1 fruit fly cellular context compared by ENCODE assay signal in the genomic region with DNA sequence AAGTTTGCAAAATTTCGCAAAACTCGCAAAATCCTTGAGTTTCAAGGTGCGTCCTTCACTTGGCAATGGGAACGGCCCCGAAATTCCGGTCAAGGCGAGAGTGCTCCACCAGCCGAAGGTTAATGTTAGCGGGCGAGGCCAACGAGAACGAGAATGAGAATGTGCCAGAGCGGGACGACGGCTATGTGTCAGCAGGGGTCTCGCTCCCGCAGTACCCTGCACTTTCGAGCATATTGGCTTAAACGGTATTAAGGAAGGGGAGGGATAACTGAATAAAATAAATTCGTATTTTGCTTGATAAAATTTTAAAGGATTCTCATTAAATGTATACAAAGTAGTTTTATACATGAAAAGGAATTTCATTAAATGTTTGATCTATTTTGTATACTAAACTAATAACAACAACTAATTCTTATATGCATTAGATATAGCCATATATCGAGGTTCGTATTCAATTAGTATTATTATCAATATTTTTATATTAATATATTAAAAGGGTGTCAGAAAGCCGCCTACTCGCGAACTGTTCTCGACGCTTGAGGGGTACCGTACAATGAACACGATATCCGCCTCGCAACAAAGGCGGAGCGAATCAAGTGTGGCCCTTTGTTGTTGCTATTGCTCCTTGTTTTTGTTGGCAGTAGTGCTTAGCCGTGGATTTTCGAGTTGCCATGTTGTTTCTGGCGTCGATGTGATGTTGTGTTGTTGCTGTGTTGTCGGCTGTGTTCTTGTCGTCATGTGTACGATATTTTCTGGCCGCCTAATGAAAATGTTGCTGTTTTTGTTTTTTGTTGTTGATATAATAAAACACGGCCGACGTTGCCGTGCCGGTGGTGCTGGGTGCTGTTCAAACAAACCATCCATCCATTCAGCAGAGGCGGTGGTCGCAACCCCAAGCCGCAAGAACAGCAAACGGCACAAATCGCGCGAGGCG.
A peak's percentile ranks its signal among the peaks of the same experiment; 100 is the strongest.
TF ChIP-seq lines count a peak whose summit lies in the region.

No protein-coding gene starts in this region.

TF ChIP-seq in whole organism, embryonic, 481 proteins besides CTCF, POLR2A, EP300 and RAD21 (continued from another document and continues in another):
- TF ChIP-seq HLH54F (GFP tag; optimal IDR thresholded peaks at IDR 0.05; lab: Kevin White, UChicago) (peak; percentile 46), Bteb2 (GFP tag; optimal IDR thresholded peaks at IDR 0.05; lab: Kevin White, UChicago) (peak; percentile 30), TFAM (GFP tag; optimal IDR thresholded peaks at IDR 0.05; lab: Kevin White, UChicago) (peak; percentile 32), h (optimal IDR thresholded peaks at IDR 0.05; lab: Kevin White, UChicago) (no peak), Drgx (GFP tag; IDR thresholded peaks at IDR 0.05; lab: Robert Waterston, UW) (no peak), CG11504 (tag; optimal IDR thresholded peaks at IDR 0.05; lab: Kevin White, UChicago) (peak; percentile 96), eve (GFP tag; optimal IDR thresholded peaks at IDR 0.05; lab: Kevin White, UChicago) (no peak), Aef1 (GFP tag; IDR thresholded peaks at IDR 0.05; lab: Robert Waterston, UW) (no peak), nau (GFP tag; optimal IDR thresholded peaks at IDR 0.05; lab: Kevin White, UChicago) (peak; percentile 50), Xrp1 (GFP tag; IDR thresholded peaks at IDR 0.05; lab: Robert Waterston, UW) (no peak), grn (GFP tag; optimal IDR thresholded peaks at IDR 0.05; lab: Kevin White, UChicago) (no peak), onecut (GFP tag; IDR thresholded peaks at IDR 0.05; lab: Robert Waterston, UW) (peak; percentile 71), CG11398 (GFP tag; optimal IDR thresholded peaks at IDR 0.05; lab: Kevin White, UChicago) (no peak), sens (GFP tag; lab: Kevin White, UChicago) (peak; percentile 92), CG31365 (tag; optimal IDR thresholded peaks at IDR 0.05; lab: Kevin White, UChicago) (no peak), cato (GFP tag; optimal IDR thresholded peaks at IDR 0.05; lab: Kevin White, UChicago; ENCODE audit: borderline replicate concordance) (peak; percentile 90), Mad (GFP tag; optimal IDR thresholded peaks at IDR 0.05; lab: Kevin White, UChicago) (peak; percentile 59), CG15514 (GFP tag; optimal IDR thresholded peaks at IDR 0.05; lab: Kevin White, UChicago) (peak; percentile 80), Awh (GFP tag; IDR thresholded peaks at IDR 0.05; lab: Robert Waterston, UW) (no peak), dan (GFP tag; IDR thresholded peaks at IDR 0.05; lab: Robert Waterston, UW) (no peak), abd-A (tag; optimal IDR thresholded peaks at IDR 0.05; lab: Kevin White, UChicago) (no peak), CG30431 (GFP tag; optimal IDR thresholded peaks at IDR 0.05; lab: Kevin White, UChicago) (peak; percentile 87), p53 (GFP tag; optimal IDR thresholded peaks at IDR 0.05; lab: Kevin White, UChicago) (no peak), Side (GFP tag; optimal IDR thresholded peaks at IDR 0.05; lab: Kevin White, UChicago) (peak; percentile 34), Vsx1 (GFP tag; optimal IDR thresholded peaks at IDR 0.05; lab: Kevin White, UChicago) (peak; percentile 85), Hr39 (optimal IDR thresholded peaks at IDR 0.05; lab: Kevin White, UChicago) (no peak), az2 (GFP tag; optimal IDR thresholded peaks at IDR 0.05; lab: Kevin White, UChicago) (peak; percentile 91), D19A (tag; optimal IDR thresholded peaks at IDR 0.05; lab: Kevin White, UChicago) (peak; percentile 100), cwo (GFP tag; optimal IDR thresholded peaks at IDR 0.05; lab: Kevin White, UChicago) (peak; percentile 86), C15 (GFP tag; IDR thresholded peaks at IDR 0.05; lab: Robert Waterston, UW) (no peak), Optix (GFP tag; IDR thresholded peaks at IDR 0.05; lab: Robert Waterston, UW) (no peak), trh (GFP tag; optimal IDR thresholded peaks at IDR 0.05; lab: Kevin White, UChicago) (peak; percentile 88), CG13624 (GFP tag; optimal IDR thresholded peaks at IDR 0.05; lab: Kevin White, UChicago) (peak; percentile 66), Dp (GFP tag; optimal IDR thresholded peaks at IDR 0.05; lab: Kevin White, UChicago) (no peak), Elba2 (GFP tag; optimal IDR thresholded peaks at IDR 0.05; lab: Kevin White, UChicago) (no peak), Atf3 (GFP tag; optimal IDR thresholded peaks at IDR 0.05; lab: Kevin White, UChicago) (peak; percentile 57), D (optimal IDR thresholded peaks at IDR 0.05; lab: Kevin White, UChicago) (no peak), D (GFP tag; optimal IDR thresholded peaks at IDR 0.05; lab: Kevin White, UChicago) (peak; percentile 97), Fer2 (tag; optimal IDR thresholded peaks at IDR 0.05; lab: Kevin White, UChicago) (peak; percentile 86), pzg (GFP tag; optimal IDR thresholded peaks at IDR 0.05; lab: Kevin White, UChicago) (no peak), CG6654 (GFP tag; optimal IDR thresholded peaks at IDR 0.05; lab: Kevin White, UChicago) (peak; percentile 83), Hsf (GFP tag; optimal IDR thresholded peaks at IDR 0.05; lab: Kevin White, UChicago) (peak; percentile 76), CG5180 (GFP tag; optimal IDR thresholded peaks at IDR 0.05; lab: Kevin White, UChicago) (peak; percentile 68), bcd (GFP tag; optimal IDR thresholded peaks at IDR 0.05; lab: Kevin White, UChicago) (peak; percentile 97), CG6689 (GFP tag; IDR thresholded peaks at IDR 0.05; lab: Robert Waterston, UW) (no peak), CG10147 (GFP tag; optimal IDR thresholded peaks at IDR 0.05; lab: Kevin White, UChicago) (peak; percentile 95), ind (GFP tag; optimal IDR thresholded peaks at IDR 0.05; lab: Kevin White, UChicago) (peak; percentile 92), CG9817 (tag; optimal IDR thresholded peaks at IDR 0.05; lab: Kevin White, UChicago) (peak; percentile 91), dmrt99B (tag; optimal IDR thresholded peaks at IDR 0.05; lab: Kevin White, UChicago) (peak; percentile 96), zfh1 (GFP tag; IDR thresholded peaks at IDR 0.05; lab: Robert Waterston, UW) (no peak), gcm (GFP tag; optimal IDR thresholded peaks at IDR 0.05; lab: Kevin White, UChicago) (peak; percentile 96), CG3065 (GFP tag; optimal IDR thresholded peaks at IDR 0.05; lab: Kevin White, UChicago) (peak; percentile 77), CG4730 (GFP tag; IDR thresholded peaks at IDR 0.05; lab: Robert Waterston, UW) (no peak), CG12155 (GFP tag; optimal IDR thresholded peaks at IDR 0.05; lab: Kevin White, UChicago) (peak; percentile 90), mirr (GFP tag; optimal IDR thresholded peaks at IDR 0.05; lab: Kevin White, UChicago) (peak; percentile 97), pb (GFP tag; optimal IDR thresholded peaks at IDR 0.05; lab: Kevin White, UChicago) (peak; percentile 26), hbn (GFP tag; IDR thresholded peaks at IDR 0.05; lab: Robert Waterston, UW; ENCODE audit: partially characterized antibody) (no peak), CG13123 (GFP tag; optimal IDR thresholded peaks at IDR 0.05; lab: Kevin White, UChicago) (peak; percentile 87), al (GFP tag; IDR thresholded peaks at IDR 0.05; lab: Robert Waterston, UW) (no peak), Dip3 (GFP tag; optimal IDR thresholded peaks at IDR 0.05; lab: Kevin White, UChicago) (peak; percentile 19), so (GFP tag; IDR thresholded peaks at IDR 0.05; lab: Robert Waterston, UW) (no peak), vnd (GFP tag; IDR thresholded peaks at IDR 0.05; lab: Robert Waterston, UW; ENCODE audit: partially characterized antibody) (no peak), btn (GFP tag; optimal IDR thresholded peaks at IDR 0.05; lab: Kevin White, UChicago) (peak; percentile 46), CG4360 (GFP tag; IDR thresholded peaks at IDR 0.05; lab: Robert Waterston, UW) (no peak), CG13894 (tag; optimal IDR thresholded peaks at IDR 0.05; lab: Kevin White, UChicago) (peak; percentile 45), danr (GFP tag; IDR thresholded peaks at IDR 0.05; lab: Robert Waterston, UW) (no peak), Spps (tag; optimal IDR thresholded peaks at IDR 0.05; lab: Kevin White, UChicago) (peak; percentile 84), dimm (GFP tag; IDR thresholded peaks at IDR 0.05; lab: Robert Waterston, UW) (no peak), CG14441 (GFP tag; IDR thresholded peaks at IDR 0.05; lab: Robert Waterston, UW) (no peak), ems (GFP tag; optimal IDR thresholded peaks at IDR 0.05; lab: Kevin White, UChicago) (peak; percentile 73), MESR4 (GFP tag; optimal IDR thresholded peaks at IDR 0.05; lab: Kevin White, UChicago) (no peak), CG9437 (GFP tag; optimal IDR thresholded peaks at IDR 0.05; lab: Kevin White, UChicago) (peak; percentile 95), tup (GFP tag; optimal IDR thresholded peaks at IDR 0.05; lab: Kevin White, UChicago) (peak; percentile 70), cad (GFP tag; optimal IDR thresholded peaks at IDR 0.05; lab: Kevin White, UChicago) (no peak), CG17385 (GFP tag; optimal IDR thresholded peaks at IDR 0.05; lab: Kevin White, UChicago) (peak; percentile 93), Camta (GFP tag; optimal IDR thresholded peaks at IDR 0.05; lab: Kevin White, UChicago) (peak; percentile 78), H2.0 (GFP tag; IDR thresholded peaks at IDR 0.05; lab: Robert Waterston, UW) (no peak), CG10274 (GFP tag; optimal IDR thresholded peaks at IDR 0.05; lab: Kevin White, UChicago) (peak; percentile 95), corto (GFP tag; optimal IDR thresholded peaks at IDR 0.05; lab: Kevin White, UChicago) (no peak), Jarid2 (GFP tag; optimal IDR thresholded peaks at IDR 0.05; lab: Kevin White, UChicago) (peak; percentile 79), CG17359 (tag; optimal IDR thresholded peaks at IDR 0.05; lab: Kevin White, UChicago) (peak; percentile 90), CG14860 (GFP tag; IDR thresholded peaks at IDR 0.05; lab: Robert Waterston, UW; ENCODE audit: partially characterized antibody) (no peak), MTF-1 (GFP tag; optimal IDR thresholded peaks at IDR 0.05; lab: Kevin White, UChicago; ENCODE audit: borderline replicate concordance) (peak; percentile 55), CG12104 (GFP tag; optimal IDR thresholded peaks at IDR 0.05; lab: Kevin White, UChicago) (peak; percentile 96), CG2875 (GFP tag; optimal IDR thresholded peaks at IDR 0.05; lab: Kevin White, UChicago) (peak; percentile 88), bigmax (GFP tag; optimal IDR thresholded peaks at IDR 0.05; lab: Kevin White, UChicago) (no peak), dmrt11E (tag; optimal IDR thresholded peaks at IDR 0.05; lab: Kevin White, UChicago) (peak; percentile 97), CG12659 (GFP tag; optimal IDR thresholded peaks at IDR 0.05; lab: Kevin White, UChicago) (peak; percentile 97), unc-4 (GFP tag; IDR thresholded peaks at IDR 0.05; lab: Robert Waterston, UW; ENCODE audit: partially characterized antibody) (no peak), CG6683 (GFP tag; optimal IDR thresholded peaks at IDR 0.05; lab: Kevin White, UChicago) (peak; percentile 90), CG11560 (tag; IDR thresholded peaks at IDR 0.05; lab: Robert Waterston, UW) (no peak), kah (GFP tag; optimal IDR thresholded peaks at IDR 0.05; lab: Kevin White, UChicago) (peak; percentile 42), CG8765 (GFP tag; IDR thresholded peaks at IDR 0.05; lab: Robert Waterston, UW) (no peak), Ptx1 (GFP tag; IDR thresholded peaks at IDR 0.05; lab: Robert Waterston, UW) (no peak), Deaf1 (tag; optimal IDR thresholded peaks at IDR 0.05; lab: Kevin White, UChicago) (peak; percentile 77), CG1647 (GFP tag; optimal IDR thresholded peaks at IDR 0.05; lab: Kevin White, UChicago) (peak; percentile 28), exex (tag; optimal IDR thresholded peaks at IDR 0.05; lab: Kevin White, UChicago) (peak; percentile 75), CG11723 (GFP tag; optimal IDR thresholded peaks at IDR 0.05; lab: Kevin White, UChicago) (peak; percentile 86), CG30020 (tag; optimal IDR thresholded peaks at IDR 0.05; lab: Kevin White, UChicago) (peak; percentile 84), pum (GFP tag; optimal IDR thresholded peaks at IDR 0.05; lab: Kevin White, UChicago) (peak; percentile 62), CG33557 (GFP tag; optimal IDR thresholded peaks at IDR 0.05; lab: Kevin White, UChicago) (peak; percentile 95), CG7556 (GFP tag; optimal IDR thresholded peaks at IDR 0.05; lab: Kevin White, UChicago) (peak; percentile 99), Gug (GFP tag; IDR thresholded peaks at IDR 0.05; lab: Robert Waterston, UW) (peak; percentile 75; the same call in 3 of the 4 replicates), CG2199 (GFP tag; IDR thresholded peaks at IDR 0.05; lab: Robert Waterston, UW) (no peak), fd102C (GFP tag; optimal IDR thresholded peaks at IDR 0.05; lab: Kevin White, UChicago) (peak; percentile 52), CG13424 (tag; optimal IDR thresholded peaks at IDR 0.05; lab: Kevin White, UChicago) (peak; percentile 98), CG3163 (GFP tag; optimal IDR thresholded peaks at IDR 0.05; lab: Kevin White, UChicago) (no peak), Dbx (GFP tag; IDR thresholded peaks at IDR 0.05; lab: Robert Waterston, UW) (no peak), CG9876 (GFP tag; optimal IDR thresholded peaks at IDR 0.05; lab: Kevin White, UChicago) (peak; percentile 11), sr (GFP tag; IDR thresholded peaks at IDR 0.05; lab: Robert Waterston, UW) (no peak), Ravus (GFP tag; IDR thresholded peaks at IDR 0.05; lab: Robert Waterston, UW) (no peak), CG14710 (tag; optimal IDR thresholded peaks at IDR 0.05; lab: Kevin White, UChicago) (peak; percentile 97), luna (GFP tag; optimal IDR thresholded peaks at IDR 0.05; lab: Kevin White, UChicago) (peak; percentile 32), CG10267 (tag; optimal IDR thresholded peaks at IDR 0.05; lab: Kevin White, UChicago) (peak; percentile 95), NK7.1 (GFP tag; optimal IDR thresholded peaks at IDR 0.05; lab: Kevin White, UChicago) (peak; percentile 18), CG15601 (tag; optimal IDR thresholded peaks at IDR 0.05; lab: Kevin White, UChicago) (peak; percentile 93), Abd-B (GFP tag; optimal IDR thresholded peaks at IDR 0.05; lab: Kevin White, UChicago) (peak; percentile 94), BtbVII (GFP tag; optimal IDR thresholded peaks at IDR 0.05; lab: Kevin White, UChicago) (peak; percentile 97), dati (GFP tag; IDR thresholded peaks at IDR 0.05; lab: Robert Waterston, UW) (no peak), ttk (GFP tag; IDR thresholded peaks at IDR 0.05; lab: Robert Waterston, UW) (no peak), ap (GFP tag; IDR thresholded peaks at IDR 0.05; lab: Robert Waterston, UW) (no peak), E2f2 (GFP tag; IDR thresholded peaks at IDR 0.05; lab: Robert Waterston, UW) (no peak), ac (GFP tag; optimal IDR thresholded peaks at IDR 0.05; lab: Kevin White, UChicago) (peak; percentile 37), HLH3B (GFP tag; IDR thresholded peaks at IDR 0.05; lab: Robert Waterston, UW) (no peak)
